Fruit fly (Drosophila melanogaster) whole organism, embryonic: ENCODE measurements around the gene soti.
A peak's percentile ranks its signal among the peaks of the same experiment; 100 is the strongest.

ENCODE experiments used
- ATbp ChIP-seq: fragments of 200-800 bp; sonication (Bioruptor generic); optimal IDR thresholded peaks from 2 replicates; lab custom pipeline; 2017; ENCODE audit warnings: missing biosample characterization, mild to moderate bottlenecking, missing genetic modification characterization, missing genetic modification reagents
- Abd-B ChIP-seq: fragments of 200-800 bp; sonication (Bioruptor generic); optimal IDR thresholded peaks from 2 replicates; lab custom pipeline; 2018; ENCODE audit warnings: missing biosample characterization, mild to moderate bottlenecking, missing genetic modification characterization, moderate library complexity
- Aef1 ChIP-seq: fragments of 200-800 bp; sonication (Bioruptor generic); IDR thresholded peaks from 3 replicates; pipeline ENCODE4 v1.3.6; 2022; ENCODE audit warnings: missing biosample characterization, missing genetic modification characterization
- CG10147 ChIP-seq: fragments of 200-800 bp; sonication (Bioruptor generic); optimal IDR thresholded peaks from 2 replicates; lab custom pipeline; 2019; ENCODE audit warnings: missing biosample characterization, mild to moderate bottlenecking, missing genetic modification characterization, moderate library complexity
- CG10366 ChIP-seq: fragments of 200-800 bp; sonication (Bioruptor generic); IDR thresholded peaks from 2 replicates; pipeline ENCODE4 v1.3.6; 2022; ENCODE audit warnings: missing biosample characterization, missing genetic modification characterization
- CG10979 ChIP-seq: fragments of 200-800 bp; sonication (Bioruptor generic); optimal IDR thresholded peaks from 2 replicates; lab custom pipeline; 2018; ENCODE audit warnings: missing biosample characterization, mild to moderate bottlenecking, missing genetic modification characterization, moderate library complexity
- CG1529 ChIP-seq: fragments of 200-800 bp; sonication (Bioruptor generic); optimal IDR thresholded peaks from 3 replicates; lab custom pipeline; 2018; ENCODE audit warnings: missing biosample characterization, missing genetic modification characterization
- CG17359 ChIP-seq: fragments of 200-800 bp; sonication (Bioruptor generic); optimal IDR thresholded peaks from 3 replicates; lab custom pipeline; 2018; ENCODE audit warnings: missing biosample characterization, mild to moderate bottlenecking, missing genetic modification characterization, moderate library complexity
- CG17802 ChIP-seq: fragments of 200-800 bp; sonication (Bioruptor generic); optimal IDR thresholded peaks from 2 replicates; lab custom pipeline; 2018; ENCODE audit warnings: missing biosample characterization, mild to moderate bottlenecking, missing genetic modification characterization, moderate library complexity
- CG1792 ChIP-seq: fragments of 200-800 bp; sonication (Bioruptor generic); optimal IDR thresholded peaks from 2 replicates; lab custom pipeline; 2016; ENCODE audit warnings: missing biosample characterization, missing genetic modification characterization
- CG2199 ChIP-seq: fragments of 200-800 bp; sonication (Bioruptor generic); IDR thresholded peaks from 3 replicates; pipeline ENCODE4 v1.3.6; 2022; ENCODE audit warnings: missing biosample characterization, missing genetic modification characterization
- CG2889 ChIP-seq: fragments of 200-800 bp; sonication (Bioruptor generic); IDR thresholded peaks from 3 replicates; pipeline ENCODE4 v1.3.6; 2022; ENCODE audit warnings: missing biosample characterization, missing genetic modification characterization
- CG30403 ChIP-seq: fragments of 200-800 bp; sonication (Bioruptor generic); optimal IDR thresholded peaks from 3 replicates; lab custom pipeline; 2016; ENCODE audit warnings: missing biosample characterization, missing genetic modification characterization
- CG31224 ChIP-seq: fragments of 200-800 bp; sonication (Bioruptor generic); IDR thresholded peaks from 2 replicates; pipeline ENCODE4 v1.3.6; 2022; ENCODE audit warnings: missing biosample characterization, missing genetic modification characterization
- CG42726 ChIP-seq: fragments of 200-800 bp; sonication (Bioruptor generic); IDR thresholded peaks from 2 replicates; pipeline ENCODE4 v1.3.6; 2022; ENCODE audit warnings: missing biosample characterization, missing genetic modification characterization; ENCODE audit not compliant: partially characterized antibody
- CG4328 ChIP-seq: fragments of 200-800 bp; sonication (Bioruptor generic); optimal IDR thresholded peaks from 3 replicates; lab custom pipeline; 2017; ENCODE audit warnings: missing biosample characterization, missing genetic modification reagents, missing genetic modification characterization
- CG4707 ChIP-seq: fragments of 200-800 bp; sonication (Bioruptor generic); optimal IDR thresholded peaks from 2 replicates; lab custom pipeline; 2018; ENCODE audit warnings: missing biosample characterization, mild to moderate bottlenecking, missing genetic modification characterization, moderate library complexity
- CG4820 ChIP-seq: fragments of 200-800 bp; sonication (Bioruptor generic); optimal IDR thresholded peaks from 3 replicates; lab custom pipeline; 2016; ENCODE audit warnings: missing biosample characterization, missing genetic modification characterization
- CG8388 ChIP-seq: fragments of 200-800 bp; sonication (Bioruptor generic); optimal IDR thresholded peaks from 2 replicates; lab custom pipeline; 2019; ENCODE audit warnings: missing biosample characterization, mild to moderate bottlenecking, missing genetic modification characterization, moderate library complexity
- CG8478 ChIP-seq: fragments of >200 bp; optimal IDR thresholded peaks from 2 replicates; lab custom pipeline; 2018
- CG8944 ChIP-seq: fragments of 200-800 bp; sonication (Bioruptor generic); optimal IDR thresholded peaks from 3 replicates; lab custom pipeline; 2016; ENCODE audit warnings: missing biosample characterization, missing genetic modification characterization
- CHES-1-like ChIP-seq: fragments of 200-800 bp; sonication (Bioruptor generic); optimal IDR thresholded peaks from 2 replicates; lab custom pipeline; 2016; ENCODE audit warnings: missing biosample characterization, missing genetic modification characterization
- Dbx ChIP-seq: fragments of 200-800 bp; sonication (Bioruptor generic); IDR thresholded peaks from 3 replicates; pipeline ENCODE4 v1.3.6; 2022; ENCODE audit warnings: missing biosample characterization, missing genetic modification characterization
- Dll ChIP-seq: fragments of 200-800 bp; sonication (Bioruptor generic); IDR thresholded peaks from 4 replicates; pipeline ENCODE4 v1.3.6; 2022; ENCODE audit warnings: missing biosample characterization, missing genetic modification characterization; ENCODE audit not compliant: partially characterized antibody
- Drgx ChIP-seq: fragments of 200-800 bp; sonication (Bioruptor generic); IDR thresholded peaks from 2 replicates; pipeline ENCODE4 v1.3.6; 2022; ENCODE audit warnings: missing biosample characterization, missing genetic modification characterization
- ERR ChIP-seq: fragments of 200-800 bp; sonication (Bioruptor generic); optimal IDR thresholded peaks from 2 replicates; lab custom pipeline; 2016; ENCODE audit warnings: missing biosample characterization, missing genetic modification characterization
- Hmr ChIP-seq: fragments of 200-800 bp; sonication (Bioruptor generic); optimal IDR thresholded peaks from 3 replicates; lab custom pipeline; 2017; ENCODE audit warnings: mild to moderate bottlenecking, missing biosample characterization, missing genetic modification reagents, missing genetic modification characterization
- Hmx ChIP-seq: fragments of 200-800 bp; sonication (Bioruptor generic); optimal IDR thresholded peaks from 2 replicates; lab custom pipeline; 2016; ENCODE audit warnings: missing biosample characterization, missing genetic modification characterization
- Hr39 ChIP-seq: fragments of >200 bp; optimal IDR thresholded peaks from 2 replicates; lab custom pipeline; 2017
- PHDP ChIP-seq: fragments of 200-800 bp; sonication (Bioruptor generic); optimal IDR thresholded peaks from 3 replicates; lab custom pipeline; 2018; ENCODE audit warnings: missing biosample characterization, mild to moderate bottlenecking, missing genetic modification characterization, moderate library complexity
- Six4 ChIP-seq: fragments of 200-800 bp; sonication (Bioruptor generic); optimal IDR thresholded peaks from 2 replicates; lab custom pipeline; 2016; ENCODE audit warnings: missing biosample characterization, missing genetic modification characterization
- Usf ChIP-seq: fragments of 200-800 bp; sonication (Bioruptor generic); optimal IDR thresholded peaks from 2 replicates; lab custom pipeline; 2017; ENCODE audit warnings: missing genotype, missing biosample characterization, missing genetic modification characterization
- aop ChIP-seq: fragments of 200-800 bp; sonication (Bioruptor generic); IDR thresholded peaks from 2 replicates; pipeline ENCODE4 v1.3.6; 2022; ENCODE audit warnings: missing biosample characterization, missing genetic modification characterization
- cato ChIP-seq: fragments of 200-800 bp; sonication (Bioruptor generic); optimal IDR thresholded peaks from 2 replicates; lab custom pipeline; 2016; ENCODE audit warnings: missing biosample characterization, missing genetic modification characterization, borderline replicate concordance
- corto ChIP-seq: fragments of 200-800 bp; sonication (Bioruptor generic); optimal IDR thresholded peaks from 2 replicates; lab custom pipeline; 2016; ENCODE audit warnings: missing biosample characterization, mild to moderate bottlenecking, missing genetic modification characterization, moderate library complexity
- fd64A ChIP-seq: fragments of 200-800 bp; sonication (Bioruptor generic); optimal IDR thresholded peaks from 3 replicates; lab custom pipeline; 2018; ENCODE audit warnings: missing biosample characterization, mild to moderate bottlenecking, missing genetic modification characterization
- gcm2 ChIP-seq: fragments of 200-800 bp; sonication (Bioruptor generic); optimal IDR thresholded peaks from 2 replicates; lab custom pipeline; 2016; ENCODE audit warnings: missing biosample characterization, missing genetic modification characterization
- hb ChIP-seq: fragments of 200-800 bp; sonication (Bioruptor generic); IDR thresholded peaks from 3 replicates; pipeline ENCODE4 v1.3.6; 2022; ENCODE audit warnings: missing biosample characterization, missing genetic modification characterization; ENCODE audit not compliant: partially characterized antibody
- her ChIP-seq: fragments of 200-800 bp; sonication (Bioruptor generic); optimal IDR thresholded peaks from 2 replicates; lab custom pipeline; 2016; ENCODE audit warnings: missing biosample characterization, missing genetic modification characterization
- lov ChIP-seq, 2 experiments: fragments of 200-800 bp in 1 of 2; fragments of >200 bp in 1 of 2; sonication (Bioruptor generic) in 1 of 2; IDR thresholded peaks in 1 of 2; optimal IDR thresholded peaks in 1 of 2; 2 replicates in 1 of 2; 3 replicates in 1 of 2; pipeline versions ENCODE4 v1.3.6 to Lab custom; 2017 to 2022; ENCODE audit warnings: missing biosample characterization in 1 of 2, missing genetic modification characterization in 1 of 2
- mirr ChIP-seq: fragments of 200-800 bp; sonication (Bioruptor generic); optimal IDR thresholded peaks from 3 replicates; lab custom pipeline; 2018; ENCODE audit warnings: missing biosample characterization, mild to moderate bottlenecking, missing genetic modification characterization
- nau ChIP-seq: fragments of 200-800 bp; sonication (Bioruptor generic); optimal IDR thresholded peaks from 3 replicates; lab custom pipeline; 2017; ENCODE audit warnings: missing biosample characterization, mild to moderate bottlenecking, missing genetic modification characterization, missing genetic modification reagents
- pan ChIP-seq, 4 experiments: fragments of >200 bp in 3 of 4; fragments of 200-800 bp in 1 of 4; sonication (Bioruptor generic) in 1 of 4; optimal IDR thresholded peaks in 3 of 4; IDR thresholded peaks in 1 of 4; 2 replicates each; pipeline versions ENCODE4 v1.3.6 to Lab custom; 2017 to 2022; ENCODE audit warnings: missing biosample characterization in 2 of 4, missing genetic modification characterization in 2 of 4, mixed read lengths in 1 of 4
- slou ChIP-seq: fragments of 200-800 bp; sonication (Bioruptor generic); optimal IDR thresholded peaks from 3 replicates; lab custom pipeline; 2016; ENCODE audit warnings: missing biosample characterization, missing genetic modification characterization
- ssp ChIP-seq: fragments of 200-800 bp; sonication (Bioruptor generic); IDR thresholded peaks from 2 replicates; pipeline ENCODE4 v1.3.6; 2022; ENCODE audit warnings: missing biosample characterization, missing genetic modification characterization
- trh ChIP-seq: fragments of 200-800 bp; sonication (Bioruptor generic); optimal IDR thresholded peaks from 2 replicates; lab custom pipeline; 2016; ENCODE audit warnings: missing biosample characterization, missing genetic modification characterization
- ttk ChIP-seq: fragments of 200-800 bp; sonication (Bioruptor generic); IDR thresholded peaks from 2 replicates; pipeline ENCODE4 v2.1.2; 2022; ENCODE audit warnings: missing biosample characterization, missing genetic modification characterization
- tup ChIP-seq: fragments of 200-800 bp; sonication (Bioruptor generic); optimal IDR thresholded peaks from 2 replicates; lab custom pipeline; 2016; ENCODE audit warnings: missing biosample characterization, mild to moderate bottlenecking, missing genetic modification characterization, moderate library complexity
- vnd ChIP-seq: fragments of 200-800 bp; sonication (Bioruptor generic); IDR thresholded peaks from 3 replicates; pipeline ENCODE4 v1.3.6; 2022; ENCODE audit warnings: missing biosample characterization, missing genetic modification characterization; ENCODE audit not compliant: partially characterized antibody
- z ChIP-seq: fragments of 200-800 bp; sonication (Bioruptor generic); IDR thresholded peaks from 3 replicates; pipeline ENCODE4 v1.3.6; 2022; ENCODE audit warnings: missing biosample characterization, missing genetic modification characterization

soti gene

dm6 chr3R:14361741-14362232 is 19.7 kb downstream of the soti start, which contains the start of gene Dnaaf5 (continued):
- TF ChIP-seq trh (GFP tag; lab: Kevin White, UChicago) (no peak), CG8944 (no peak), Hmx (GFP tag; lab: Kevin White, UChicago) (no peak), CG1529 (GFP tag; lab: Kevin White, UChicago) (peak; percentile 7), cato (GFP tag; lab: Kevin White, UChicago) (no peak), Dll (GFP tag; lab: Robert Waterston, UW) (no peak), Drgx (GFP tag; lab: Robert Waterston, UW) (no peak), Abd-B (GFP tag; lab: Kevin White, UChicago) (no peak), Usf (GFP tag; lab: Kevin White, UChicago) (no peak), CG10979 (no peak), CG31224 (no peak), CG17802 (no peak), CG30403 (GFP tag; lab: Kevin White, UChicago) (no peak), Aef1 (no peak), slou (no peak), mirr (GFP tag; lab: Kevin White, UChicago) (peak; percentile 80), CG10147 (GFP tag; lab: Kevin White, UChicago) (no peak), nau (no peak), aop (GFP tag; lab: Robert Waterston, UW) (no peak), ATbp (GFP tag; lab: Kevin White, UChicago) (peak; percentile 35), CG2889 (GFP tag; lab: Robert Waterston, UW) (no peak), ERR (no peak), CHES-1-like (peak; percentile 17), CG2199 (0 out of 3 replicates have a peak, but pooled peaks have one; percentile 29), hb (GFP tag; lab: Robert Waterston, UW) (no peak), CG4820 (no peak), fd64A (no peak), Hmr (GFP tag; lab: Kevin White, UChicago) (peak; percentile 7), gcm2 (GFP tag; lab: Kevin White, UChicago) (no peak), tup (no peak), vnd (GFP tag; lab: Robert Waterston, UW) (0 out of 3 replicates have a peak, but pooled peaks have one; percentile 28), lov (optimal IDR thresholded peaks at IDR 0.05; lab: Kevin White, UChicago) (peak; percentile 58), lov (GFP tag; IDR thresholded peaks at IDR 0.05; lab: Robert Waterston, UW) (no peak), corto (GFP tag; lab: Kevin White, UChicago) (no peak), z (GFP tag; lab: Robert Waterston, UW) (no peak; the same call in 2 of the 3 replicates), CG8478 (no peak), CG4328 (no peak), Hr39 (lab: Kevin White, UChicago) (no peak), Dbx (GFP tag; lab: Robert Waterston, UW) (no peak), Six4 (no peak), ttk (GFP tag; lab: Robert Waterston, UW) (no peak), CG1792 (GFP tag; lab: Kevin White, UChicago) (no peak), CG10366 (GFP tag; lab: Robert Waterston, UW) (no peak), PHDP (peak; percentile 11), CG8388 (GFP tag; lab: Kevin White, UChicago) (no peak), her (GFP tag; lab: Kevin White, UChicago) (no peak), ssp (GFP tag; lab: Robert Waterston, UW) (no peak), CG42726 (GFP tag; lab: Robert Waterston, UW) (no peak), pan (optimal IDR thresholded peaks at IDR 0.05; lab: Kevin White, UChicago) (no peak), pan (GFP tag; optimal IDR thresholded peaks at IDR 0.05 in 1 of 2, IDR thresholded peaks at IDR 0.05 in 1 of 2) (no peak), CG4707 (GFP tag; lab: Kevin White, UChicago) (no peak), CG17359 (tag; lab: Kevin White, UChicago) (no peak)
